Worm (Caenorhabditis elegans): Measurements from ENCODE around the gene chil-19.

DNA sequence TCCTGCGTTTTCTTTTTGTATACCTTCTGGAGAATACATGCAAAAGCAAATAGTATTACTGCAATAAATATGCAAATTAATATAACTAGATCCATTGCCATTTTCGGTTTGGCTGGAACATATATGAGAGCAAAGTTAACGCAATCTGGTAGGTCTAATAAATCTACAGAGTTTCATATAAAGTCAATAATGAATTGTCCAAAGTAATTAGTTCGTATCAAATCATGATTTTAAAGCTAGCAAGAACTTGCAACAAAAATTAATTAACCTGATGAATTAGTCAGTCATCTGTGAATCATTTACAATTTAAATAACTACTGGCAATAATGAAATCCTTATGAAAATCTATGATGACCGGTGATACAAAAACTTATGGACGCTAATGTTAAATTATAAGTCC is 8.8 kb downstream of the chil-19 start, which contains the start of gene R09D1.13:
- TF ChIP-seq him-1 (tag; optimal IDR thresholded peaks at IDR 0.05), result no peak
- no peak for TF ChIP-seq W03F9.2 (tag; optimal IDR thresholded peaks at IDR 0.05)
- no peak for TF ChIP-seq dao-5 (tag; optimal IDR thresholded peaks at IDR 0.05)

Data from whole organism, L4/young adult.